Fruit fly (Drosophila melanogaster) whole organism, embryonic: Measurements from ENCODE around the gene CG32573.
A peak's percentile ranks its signal among the peaks of the same experiment; 100 is the strongest.

Experiments
- Abd-B ChIP-seq: fragments of 200-800 bp; sonication (Bioruptor generic); optimal IDR thresholded peaks from 2 replicates; lab custom pipeline; 2018; ENCODE audit warnings: missing biosample characterization, mild to moderate bottlenecking, missing genetic modification characterization, moderate library complexity
- Atf-2 ChIP-seq: fragments of 200-800 bp; sonication (Bioruptor generic); optimal IDR thresholded peaks from 2 replicates; lab custom pipeline; 2016; ENCODE audit warnings: missing biosample characterization, missing genetic modification characterization
- Atf3 ChIP-seq: fragments of 200-800 bp; sonication (Bioruptor generic); optimal IDR thresholded peaks from 3 replicates; lab custom pipeline; 2016; ENCODE audit warnings: missing biosample characterization, missing genetic modification characterization
- Bteb2 ChIP-seq: fragments of 200-800 bp; sonication (Bioruptor generic); optimal IDR thresholded peaks from 2 replicates; lab custom pipeline; 2016; ENCODE audit warnings: missing biosample characterization, missing genetic modification characterization
- CG11695 ChIP-seq: fragments of 200-800 bp; sonication (Bioruptor generic); IDR thresholded peaks from 3 replicates; pipeline ENCODE4 v1.3.6; 2022; ENCODE audit warnings: missing biosample characterization, missing genetic modification characterization
- CG1233 ChIP-seq: fragments of 200-800 bp; sonication (Bioruptor generic); optimal IDR thresholded peaks from 4 replicates; lab custom pipeline; 2018; ENCODE audit warnings: missing biosample characterization, mild to moderate bottlenecking, missing genetic modification characterization
- CG12744 ChIP-seq: fragments of 200-800 bp; sonication (Bioruptor generic); optimal IDR thresholded peaks from 2 replicates; lab custom pipeline; 2016; ENCODE audit warnings: missing biosample characterization, missing genetic modification characterization
- CG12769 ChIP-seq: fragments of 200-800 bp; sonication (Bioruptor generic); optimal IDR thresholded peaks from 2 replicates; lab custom pipeline; 2019; ENCODE audit warnings: missing biosample characterization, mild to moderate bottlenecking, missing genetic modification characterization, moderate library complexity
- CG17385 ChIP-seq: fragments of 200-800 bp; sonication (Bioruptor generic); optimal IDR thresholded peaks from 3 replicates; lab custom pipeline; 2018; ENCODE audit warnings: missing biosample characterization, mild to moderate bottlenecking, missing genetic modification characterization
- CG2875 ChIP-seq: fragments of 200-800 bp; sonication (Bioruptor generic); optimal IDR thresholded peaks from 2 replicates; lab custom pipeline; 2017; ENCODE audit warnings: missing biosample characterization, mild to moderate bottlenecking, missing genetic modification characterization, missing genetic modification reagents
- CG3065 ChIP-seq: fragments of 200-800 bp; sonication (Bioruptor generic); optimal IDR thresholded peaks from 2 replicates; lab custom pipeline; 2016; ENCODE audit warnings: missing biosample characterization, missing genetic modification characterization
- CG31441 ChIP-seq: fragments of 200-800 bp; sonication (Bioruptor generic); IDR thresholded peaks from 2 replicates; pipeline ENCODE4 v1.3.6; 2022; ENCODE audit warnings: missing biosample characterization, missing genetic modification characterization
- CG34224 ChIP-seq: fragments of 200-800 bp; sonication (Bioruptor generic); IDR thresholded peaks from 3 replicates; pipeline ENCODE4 v1.3.6; 2022; ENCODE audit warnings: missing biosample characterization, missing genetic modification characterization; ENCODE audit not compliant: partially characterized antibody
- CG6272 ChIP-seq: fragments of 200-800 bp; sonication (Bioruptor generic); IDR thresholded peaks from 2 replicates; pipeline ENCODE4 v1.3.6; 2022; ENCODE audit warnings: missing biosample characterization, missing genetic modification characterization
- CG6683 ChIP-seq: fragments of 200-800 bp; sonication (Bioruptor generic); optimal IDR thresholded peaks from 2 replicates; lab custom pipeline; 2017; ENCODE audit warnings: missing biosample characterization, mild to moderate bottlenecking, missing genetic modification characterization, missing genetic modification reagents
- CG7271 ChIP-seq: fragments of 200-800 bp; sonication (Bioruptor generic); optimal IDR thresholded peaks from 2 replicates; lab custom pipeline; 2018; ENCODE audit warnings: missing biosample characterization, mild to moderate bottlenecking, missing genetic modification characterization, moderate library complexity
- CG7745 ChIP-seq: fragments of 200-800 bp; sonication (Bioruptor generic); optimal IDR thresholded peaks from 2 replicates; lab custom pipeline; 2018; ENCODE audit warnings: missing biosample characterization, mild to moderate bottlenecking, missing genetic modification characterization, moderate library complexity
- CG8281 ChIP-seq: fragments of 200-800 bp; sonication (Bioruptor generic); optimal IDR thresholded peaks from 2 replicates; lab custom pipeline; 2018; ENCODE audit warnings: missing biosample characterization, mild to moderate bottlenecking, missing genetic modification characterization, moderate library complexity
- CG8290 ChIP-seq, 3 experiments: fragments of 200-800 bp; sonication (Bioruptor generic); optimal IDR thresholded peaks; 2 replicates each; lab custom pipeline; 2016 to 2019; ENCODE audit warnings: missing biosample characterization in 3 of 3, missing genetic modification characterization in 3 of 3, mild to moderate bottlenecking in 2 of 3, moderate library complexity in 1 of 3
- CG9215 ChIP-seq: fragments of 200-800 bp; sonication (Bioruptor generic); IDR thresholded peaks from 2 replicates; pipeline ENCODE4 v1.3.6; 2022; ENCODE audit warnings: missing biosample characterization, missing genetic modification characterization
- CG9727 ChIP-seq: fragments of 200-800 bp; sonication (Bioruptor generic); optimal IDR thresholded peaks from 3 replicates; lab custom pipeline; 2017; ENCODE audit warnings: missing biosample characterization, mild to moderate bottlenecking, missing genetic modification characterization
- CTCF ChIP-seq: fragments of 200-800 bp; sonication (Bioruptor generic); optimal IDR thresholded peaks from 2 replicates; lab custom pipeline; 2017; ENCODE audit warnings: missing biosample characterization, mild to moderate bottlenecking, missing genetic modification characterization, moderate library complexity
- D19B ChIP-seq: fragments of 200-800 bp; sonication (Bioruptor generic); optimal IDR thresholded peaks from 2 replicates; lab custom pipeline; 2017; ENCODE audit warnings: missing biosample characterization, mild to moderate bottlenecking, missing genetic modification characterization
- Elba2 ChIP-seq: fragments of 200-800 bp; sonication (Bioruptor generic); optimal IDR thresholded peaks from 3 replicates; lab custom pipeline; 2016; ENCODE audit warnings: missing biosample characterization, missing genetic modification characterization
- Gsc ChIP-seq: fragments of 200-800 bp; sonication (Bioruptor generic); IDR thresholded peaks from 2 replicates; pipeline ENCODE4 v1.3.6; 2022; ENCODE audit warnings: missing biosample characterization, missing genetic modification characterization
- HLH54F ChIP-seq: fragments of 200-800 bp; sonication (Bioruptor generic); optimal IDR thresholded peaks from 3 replicates; lab custom pipeline; 2016; ENCODE audit warnings: missing biosample characterization, missing genetic modification characterization
- HmgD ChIP-seq: fragments of 200-800 bp; sonication (Bioruptor generic); optimal IDR thresholded peaks from 3 replicates; lab custom pipeline; 2016; ENCODE audit warnings: missing biosample characterization, missing genetic modification characterization
- MESR4 ChIP-seq: fragments of 200-800 bp; sonication (Bioruptor generic); optimal IDR thresholded peaks from 2 replicates; lab custom pipeline; 2018; ENCODE audit warnings: missing biosample characterization, mild to moderate bottlenecking, missing genetic modification characterization, moderate library complexity
- Mrtf ChIP-seq: fragments of 200-800 bp; sonication (Bioruptor generic); IDR thresholded peaks from 3 replicates; pipeline ENCODE4 v1.3.6; 2022; ENCODE audit warnings: missing biosample characterization, missing genetic modification characterization
- NC2β ChIP-seq: fragments of 200-800 bp; sonication (Bioruptor generic); optimal IDR thresholded peaks from 2 replicates; lab custom pipeline; 2016; ENCODE audit warnings: missing biosample characterization, missing genetic modification characterization
- Scr ChIP-seq: fragments of 200-800 bp; sonication (Bioruptor generic); IDR thresholded peaks from 2 replicates; pipeline ENCODE4 v1.3.6; 2022; ENCODE audit warnings: missing biosample characterization, missing genetic modification characterization; ENCODE audit not compliant: partially characterized antibody
- Sry-δ ChIP-seq: fragments of 200-800 bp; sonication (Bioruptor generic); optimal IDR thresholded peaks from 2 replicates; lab custom pipeline; 2016; ENCODE audit warnings: missing biosample characterization, missing genetic modification characterization
- Tbp ChIP-seq: fragments of >200 bp; optimal IDR thresholded peaks from 2 replicates; lab custom pipeline; 2018; ENCODE audit warnings: missing biosample characterization, missing genetic modification characterization
- ase ChIP-seq: fragments of 200-800 bp; sonication (Bioruptor generic); IDR thresholded peaks from 3 replicates; pipeline ENCODE4 v1.3.6; 2022; ENCODE audit warnings: missing biosample characterization, missing genetic modification characterization
- bigmax ChIP-seq: fragments of 200-800 bp; sonication (Bioruptor generic); optimal IDR thresholded peaks from 2 replicates; lab custom pipeline; 2018; ENCODE audit warnings: missing biosample characterization, mild to moderate bottlenecking, missing genetic modification characterization
- cad ChIP-seq: fragments of >200 bp; optimal IDR thresholded peaks from 2 replicates; lab custom pipeline; 2017; ENCODE audit warnings: missing biosample characterization, missing genetic modification characterization
- cg ChIP-seq: fragments of 200-800 bp; sonication (Bioruptor generic); optimal IDR thresholded peaks from 3 replicates; lab custom pipeline; 2019; ENCODE audit warnings: missing biosample characterization, mild to moderate bottlenecking, missing genetic modification characterization, moderate library complexity
- crc ChIP-seq: fragments of 200-800 bp; sonication (Bioruptor generic); optimal IDR thresholded peaks from 2 replicates; lab custom pipeline; 2016; ENCODE audit warnings: missing biosample characterization, missing genetic modification characterization
- crol ChIP-seq: fragments of 200-800 bp; sonication (Bioruptor generic); IDR thresholded peaks from 2 replicates; pipeline ENCODE4 v1.3.6; 2022; ENCODE audit warnings: missing biosample characterization, missing genetic modification characterization
- dysf ChIP-seq: fragments of 200-800 bp; sonication (Bioruptor generic); IDR thresholded peaks from 3 replicates; pipeline ENCODE4 v1.3.6; 2022; ENCODE audit warnings: missing biosample characterization, missing genetic modification characterization
- fru ChIP-seq: fragments of >200 bp; optimal IDR thresholded peaks from 2 replicates; lab custom pipeline; 2017
- insv ChIP-seq, 2 experiments: fragments of 200-800 bp; sonication (Bioruptor generic); optimal IDR thresholded peaks; 3 replicates each; lab custom pipeline; 2016 to 2018; ENCODE audit warnings: missing biosample characterization in 2 of 2, missing genetic modification characterization in 2 of 2
- jigr1 ChIP-seq: fragments of 200-800 bp; sonication (Bioruptor generic); IDR thresholded peaks from 3 replicates; pipeline ENCODE4 v1.3.6; 2022; ENCODE audit warnings: missing biosample characterization, missing genetic modification characterization
- klu ChIP-seq: fragments of 200-800 bp; sonication (Bioruptor generic); IDR thresholded peaks from 2 replicates; pipeline ENCODE4 v1.3.6; 2022; ENCODE audit warnings: missing biosample characterization, missing genetic modification characterization
- knrl ChIP-seq: fragments of 200-800 bp; sonication (Bioruptor generic); IDR thresholded peaks from 3 replicates; pipeline ENCODE4 v1.3.6; 2022; ENCODE audit warnings: missing biosample characterization, missing genetic modification characterization; ENCODE audit not compliant: partially characterized antibody
- pnt ChIP-seq: fragments of 200-800 bp; sonication (Bioruptor generic); optimal IDR thresholded peaks from 3 replicates; lab custom pipeline; 2016; ENCODE audit warnings: missing biosample characterization, missing genetic modification characterization
- sqz ChIP-seq: fragments of 200-800 bp; sonication (Bioruptor generic); optimal IDR thresholded peaks from 3 replicates; lab custom pipeline; 2018; ENCODE audit warnings: missing biosample characterization, mild to moderate bottlenecking, missing genetic modification characterization
- ssp ChIP-seq: fragments of 200-800 bp; sonication (Bioruptor generic); IDR thresholded peaks from 2 replicates; pipeline ENCODE4 v1.3.6; 2022; ENCODE audit warnings: missing biosample characterization, missing genetic modification characterization
- stc ChIP-seq: fragments of 200-800 bp; sonication (Bioruptor generic); IDR thresholded peaks from 2 replicates; pipeline ENCODE4 v1.3.6; 2022; ENCODE audit warnings: missing biosample characterization, missing genetic modification characterization
- trh ChIP-seq: fragments of 200-800 bp; sonication (Bioruptor generic); optimal IDR thresholded peaks from 2 replicates; lab custom pipeline; 2016; ENCODE audit warnings: missing biosample characterization, missing genetic modification characterization
- usp ChIP-seq: fragments of >200 bp; optimal IDR thresholded peaks from 2 replicates; lab custom pipeline; 2017; ENCODE audit warnings: missing biosample characterization, missing genetic modification characterization
- wdn ChIP-seq: fragments of 200-800 bp; sonication (Bioruptor generic); IDR thresholded peaks from 2 replicates; pipeline ENCODE4 v1.3.6; 2022; ENCODE audit warnings: missing biosample characterization, missing genetic modification characterization

The CG32573 gene

dm6 chrX:16691440-16691839, 40.3 kb downstream of the CG32573 start (continued):
- TF ChIP-seq cg (GFP tag; lab: Kevin White, UChicago) (no peak), CG12744 (GFP tag; lab: Kevin White, UChicago) (peak; percentile 35), CG9215 (GFP tag; lab: Robert Waterston, UW) (peak; percentile 65), D19B (GFP tag; lab: Kevin White, UChicago) (no peak), CG7271 (tag; lab: Kevin White, UChicago) (peak; percentile 33), CG6272 (GFP tag; lab: Robert Waterston, UW) (peak; percentile 64; the same call in 1 of the 2 replicates), MESR4 (GFP tag; lab: Kevin White, UChicago) (peak; percentile 23), fru (lab: Kevin White, UChicago) (no peak), HmgD (GFP tag; lab: Kevin White, UChicago) (peak; percentile 47), ssp (GFP tag; lab: Robert Waterston, UW) (peak; percentile 76), sqz (GFP tag; lab: Kevin White, UChicago) (peak; percentile 56), CG8290 (GFP tag; optimal IDR thresholded peaks at IDR 0.05; lab: Kevin White, UChicago) (peak; percentile 65), CG8290 (tag; optimal IDR thresholded peaks at IDR 0.05; lab: Kevin White, UChicago) (peak in 1 of 2 experiments; percentile 88), CG17385 (peak; percentile 83), dysf (peak; percentile 88), crol (GFP tag; lab: Robert Waterston, UW) (peak; percentile 52), Bteb2 (GFP tag; lab: Kevin White, UChicago) (peak; percentile 67), CG6683 (GFP tag; lab: Kevin White, UChicago) (peak; percentile 25), bigmax (no peak), Gsc (GFP tag; lab: Robert Waterston, UW) (peak; percentile 71), Atf3 (GFP tag; lab: Kevin White, UChicago) (peak; percentile 82), CG2875 (peak; percentile 87), CG11695 (GFP tag; lab: Robert Waterston, UW) (peak; percentile 83), NC2β (peak; percentile 85), knrl (no peak), CG8281 (tag; lab: Kevin White, UChicago) (peak; percentile 36), ase (GFP tag; lab: Robert Waterston, UW) (peak; percentile 79; the same call in 2 of the 3 replicates), klu (peak; percentile 72; the same call in 1 of the 2 replicates), CG7745 (no peak), insv (GFP tag; optimal IDR thresholded peaks at IDR 0.05; lab: Kevin White, UChicago) (no peak), Abd-B (peak; percentile 76), HLH54F (GFP tag; lab: Kevin White, UChicago) (peak; percentile 66), cad (GFP tag; lab: Kevin White, UChicago) (no peak), pnt (GFP tag; lab: Kevin White, UChicago) (peak; percentile 88), CG12769 (peak; percentile 85), CG9727 (GFP tag; lab: Kevin White, UChicago) (peak; percentile 75), Atf-2 (GFP tag; lab: Kevin White, UChicago) (peak; percentile 69), CG31441 (GFP tag; lab: Robert Waterston, UW) (peak; percentile 86), Mrtf (GFP tag; lab: Robert Waterston, UW) (peak; percentile 79), stc (peak; percentile 87), CG3065 (peak; percentile 65), trh (GFP tag; lab: Kevin White, UChicago) (peak; percentile 58), CG34224 (GFP tag; lab: Robert Waterston, UW) (no peak), CTCF (GFP tag; lab: Kevin White, UChicago) (peak; percentile 49), Tbp (GFP tag; lab: Kevin White, UChicago) (no peak), CG1233 (GFP tag; lab: Kevin White, UChicago) (peak; percentile 77), Elba2 (GFP tag; lab: Kevin White, UChicago) (no peak), usp (no peak), Scr (GFP tag; lab: Robert Waterston, UW) (no peak), crc (peak; percentile 66), jigr1 (GFP tag; lab: Robert Waterston, UW) (peak; percentile 76; the same call in 2 of the 3 replicates), wdn (GFP tag; lab: Robert Waterston, UW) (peak; percentile 54; the same call in 1 of the 2 replicates), Sry-δ (peak; percentile 44)
